Worm (Caenorhabditis elegans) whole organism, L4 larva: ENCODE measurements around the gene bgal-1.
A peak's percentile ranks its signal among the peaks of the same experiment; 100 is the strongest.

ENCODE experiments used
- F37D6.2 ChIP-seq: sonication (generic microtip); optimal IDR thresholded peaks from 2 replicates; lab custom pipeline; 2016; ENCODE audit warnings: mild to moderate bottlenecking, missing genetic modification characterization, missing compliant biosample characterization
- F49E8.2 ChIP-seq: sonication (generic microtip); optimal IDR thresholded peaks from 2 replicates; lab custom pipeline; 2016; ENCODE audit warnings: missing compliant biosample characterization, mild to moderate bottlenecking, missing genetic modification characterization, borderline replicate concordance
- T26A8.4 ChIP-seq: fragments of 200-800 bp; sonication (Bioruptor generic); IDR thresholded peaks from 2 replicates; pipeline ENCODE4 v1.3.6; 2022; ENCODE audit warnings: missing genetic modification characterization, missing compliant biosample characterization
- Y105C5A.15 ChIP-seq: fragments of 200-800 bp; sonication (Bioruptor generic); IDR thresholded peaks from 2 replicates; pipeline ENCODE4 v1.3.6; 2022; ENCODE audit warnings: missing genetic modification characterization, missing compliant biosample characterization
- Y75B8A.6 ChIP-seq: fragments of 200-800 bp; sonication (Bioruptor generic); IDR thresholded peaks from 2 replicates; pipeline ENCODE4 v1.3.6; 2022; ENCODE audit warnings: missing genetic modification reagents, missing genetic modification characterization, missing compliant biosample characterization
- ZK546.5 ChIP-seq, 2 experiments: sonication (generic microtip); optimal IDR thresholded peaks; 2 replicates each; lab custom pipeline; 2017; ENCODE audit warnings: missing biosample characterization in 2 of 2, missing genetic modification characterization in 2 of 2
- aha-1 ChIP-seq: fragments of 150-350 bp; peaks from one replicate; lab custom pipeline; 2014; ENCODE audit warnings: missing biosample characterization, missing genetic modification characterization
- arid-1 ChIP-seq: fragments of 200-800 bp; sonication (Bioruptor generic); conservative IDR thresholded peaks from 2 replicates; pipeline ENCODE4 v1.3.6; 2022; ENCODE audit warnings: missing genetic modification reagents, missing genetic modification characterization, missing compliant biosample characterization
- ceh-20 ChIP-seq: fragments of 200-800 bp; sonication (Bioruptor generic); IDR thresholded peaks from 2 replicates; pipeline ENCODE4 v1.3.6; 2022; ENCODE audit warnings: missing genetic modification reagents, missing genetic modification characterization, missing compliant biosample characterization
- ceh-44 ChIP-seq: fragments of 200-800 bp; sonication (Bioruptor generic); IDR thresholded peaks from 2 replicates; pipeline ENCODE4 v1.3.6; 2022; ENCODE audit warnings: missing genetic modification reagents, missing genetic modification characterization, missing compliant biosample characterization
- ctbp-1 ChIP-seq: fragments of 200-800 bp; sonication (Bioruptor generic); IDR thresholded peaks from 2 replicates; pipeline ENCODE4 v1.3.6; 2022; ENCODE audit warnings: missing genetic modification reagents, missing genetic modification characterization, missing compliant biosample characterization
- daf-19 ChIP-seq: fragments of 200-800 bp; sonication (Bioruptor generic); conservative IDR thresholded peaks from 2 replicates; pipeline ENCODE4 v1.3.6; 2022; ENCODE audit warnings: missing genetic modification characterization, missing compliant biosample characterization
- dmd-8 ChIP-seq: fragments of 200-800 bp; sonication (Bioruptor generic); IDR thresholded peaks from 2 replicates; pipeline ENCODE4 v1.3.6; 2022; ENCODE audit warnings: missing genetic modification characterization, missing compliant biosample characterization
- duxl-1 ChIP-seq: sonication (generic microtip); optimal IDR thresholded peaks from 2 replicates; lab custom pipeline; 2016; ENCODE audit warnings: mild to moderate bottlenecking, missing genetic modification characterization, moderate library complexity, missing compliant biosample characterization; ENCODE audit not compliant: poor library complexity
- dve-1 ChIP-seq: sonication (generic microtip); optimal IDR thresholded peaks from 2 replicates; lab custom pipeline; 2017; ENCODE audit warnings: antibody characterized with exemption, mild to moderate bottlenecking, missing genetic modification characterization, missing compliant biosample characterization; ENCODE audit not compliant: insufficient read depth
- egl-43 ChIP-seq: fragments of 200-800 bp; sonication (Bioruptor generic); IDR thresholded peaks from 2 replicates; pipeline ENCODE4 v1.3.6; 2022; ENCODE audit warnings: missing genetic modification reagents, missing genetic modification characterization, missing compliant biosample characterization
- fkh-10 ChIP-seq: fragments of 150-350 bp; optimal IDR thresholded peaks from 2 replicates; lab custom pipeline; 2014; ENCODE audit warnings: missing biosample characterization, missing genetic modification reagents, missing genetic modification characterization
- fos-1 ChIP-seq: fragments of 150-350 bp; optimal IDR thresholded peaks from 2 replicates; lab custom pipeline; 2014; ENCODE audit warnings: missing biosample characterization, missing genetic modification characterization
- gei-8 ChIP-seq: fragments of 200-800 bp; sonication (Bioruptor generic); optimal IDR thresholded peaks from 2 replicates; lab custom pipeline; 2018; ENCODE audit warnings: mild to moderate bottlenecking, missing genetic modification characterization, missing compliant biosample characterization
- hif-1 ChIP-seq, 2 experiments: sonication (generic microtip); optimal IDR thresholded peaks; 2 replicates each; lab custom pipeline; 2016 to 2017; ENCODE audit warnings: missing compliant biosample characterization in 2 of 2, missing genetic modification characterization in 2 of 2, missing genetic modification reagents in 2 of 2, missing genotype in 2 of 2, mild to moderate bottlenecking in 1 of 2
- hlh-30 ChIP-seq: sonication (generic microtip); optimal IDR thresholded peaks from 2 replicates; lab custom pipeline; 2017; ENCODE audit warnings: antibody characterized with exemption, mild to moderate bottlenecking, missing genetic modification characterization, missing compliant biosample characterization; ENCODE audit not compliant: insufficient read depth
- hmg-1.1 ChIP-seq: fragments of 200-800 bp; sonication (Bioruptor generic); IDR thresholded peaks from 2 replicates; pipeline ENCODE4 v1.3.6; 2022; ENCODE audit warnings: missing genetic modification reagents, missing genetic modification characterization, missing compliant biosample characterization
- jun-1 ChIP-seq: fragments of 150-350 bp; optimal IDR thresholded peaks from 2 replicates; lab custom pipeline; 2014; ENCODE audit warnings: missing biosample characterization, missing genetic modification reagents, missing genetic modification characterization
- lim-7 ChIP-seq: fragments of 200-800 bp; sonication (Bioruptor generic); IDR thresholded peaks from 2 replicates; pipeline ENCODE4 v1.3.6; 2022; ENCODE audit warnings: missing genetic modification characterization, missing compliant biosample characterization
- lin-13 ChIP-seq: fragments of 150-350 bp; optimal IDR thresholded peaks from 2 replicates; lab custom pipeline; 2014; ENCODE audit warnings: missing biosample characterization, missing genetic modification reagents, missing genetic modification characterization
- madf-9 ChIP-seq: fragments of 200-800 bp; sonication (Bioruptor generic); conservative IDR thresholded peaks from 2 replicates; pipeline ENCODE4 v1.3.6; 2022; ENCODE audit warnings: missing genetic modification reagents, missing genetic modification characterization, missing compliant biosample characterization
- mdl-1 ChIP-seq, 2 experiments: fragments of 150-350 bp in 1 of 2; sonication (generic microtip) in 1 of 2; optimal IDR thresholded peaks; 2 replicates each; lab custom pipeline; 2014 to 2017; ENCODE audit warnings: missing biosample characterization in 2 of 2, missing genetic modification characterization in 2 of 2
- mdt-29 ChIP-seq: fragments of 200-800 bp; sonication (Bioruptor generic); IDR thresholded peaks from 2 replicates; pipeline ENCODE4 v1.3.6; 2022; ENCODE audit warnings: missing genetic modification reagents, missing genetic modification characterization, missing compliant biosample characterization
- mes-2 ChIP-seq: sonication (generic microtip); optimal IDR thresholded peaks from 2 replicates; lab custom pipeline; 2016; ENCODE audit warnings: missing genotype, mild to moderate bottlenecking, missing genetic modification characterization, missing compliant biosample characterization; ENCODE audit not compliant: poor library complexity, severe bottlenecking
- nhr-11 ChIP-seq: fragments of 150-350 bp; optimal IDR thresholded peaks from 2 replicates; lab custom pipeline; 2014; ENCODE audit warnings: missing biosample characterization, missing genetic modification characterization
- nhr-25 ChIP-seq: sonication (generic microtip); optimal IDR thresholded peaks from 2 replicates; lab custom pipeline; 2017; ENCODE audit warnings: missing genetic modification characterization, mild to moderate bottlenecking, missing compliant biosample characterization, antibody characterized with exemption, moderate library complexity, borderline replicate concordance; ENCODE audit not compliant: insufficient read depth
- nhr-28 ChIP-seq: fragments of 150-350 bp; optimal IDR thresholded peaks from 2 replicates; lab custom pipeline; 2014; ENCODE audit warnings: missing biosample characterization, missing genetic modification characterization
- nhr-6 ChIP-seq: fragments of 150-350 bp; optimal IDR thresholded peaks from 2 replicates; lab custom pipeline; 2014; ENCODE audit warnings: missing biosample characterization, missing genetic modification characterization
- pha-4 ChIP-seq, 2 experiments: fragments of 150-350 bp in 1 of 2; fragments of 200-800 bp in 1 of 2; sonication (Bioruptor generic) in 1 of 2; IDR thresholded peaks in 1 of 2; optimal IDR thresholded peaks in 1 of 2; 2 replicates each; pipeline versions ENCODE4 v1.3.6 to Lab custom; 2014 to 2022; ENCODE audit warnings: missing genetic modification characterization in 2 of 2, missing genetic modification reagents in 2 of 2, missing biosample characterization in 1 of 2, missing compliant biosample characterization in 1 of 2
- rbr-2 ChIP-seq: sonication (generic microtip); optimal IDR thresholded peaks from 2 replicates; lab custom pipeline; 2016; ENCODE audit warnings: missing genotype, missing genetic modification characterization, missing compliant biosample characterization
- saeg-2 ChIP-seq: fragments of 200-800 bp; sonication (Bioruptor generic); IDR thresholded peaks from 2 replicates; pipeline ENCODE4 v1.3.6; 2022; ENCODE audit warnings: missing genetic modification reagents, missing genetic modification characterization, missing compliant biosample characterization
- set-16 ChIP-seq: fragments of 200-800 bp; sonication (Bioruptor generic); IDR thresholded peaks from 2 replicates; pipeline ENCODE4 v1.3.6; 2022; ENCODE audit warnings: missing genetic modification reagents, missing genetic modification characterization, missing compliant biosample characterization
- snpc-4 ChIP-seq: fragments of 150-350 bp; optimal IDR thresholded peaks from 2 replicates; lab custom pipeline; 2014; ENCODE audit warnings: missing biosample characterization, missing genetic modification characterization
- spr-1 ChIP-seq: sonication (generic microtip); optimal IDR thresholded peaks from 2 replicates; lab custom pipeline; 2016; ENCODE audit warnings: mild to moderate bottlenecking, missing genetic modification characterization, missing compliant biosample characterization
- unc-130 ChIP-seq: sonication (generic microtip); optimal IDR thresholded peaks from 2 replicates; lab custom pipeline; 2016; ENCODE audit warnings: missing genetic modification reagents, missing genetic modification characterization, missing compliant biosample characterization
- unc-39 ChIP-seq: sonication (generic microtip); optimal IDR thresholded peaks from 2 replicates; lab custom pipeline; 2017; ENCODE audit warnings: missing biosample characterization, missing genetic modification characterization
- zip-2 ChIP-seq: fragments of 150-350 bp; optimal IDR thresholded peaks from 2 replicates; lab custom pipeline; 2014; ENCODE audit warnings: missing biosample characterization, missing genetic modification characterization
- ztf-7 ChIP-seq: fragments of 150-350 bp; optimal IDR thresholded peaks from 2 replicates; lab custom pipeline; 2014; ENCODE audit warnings: missing biosample characterization, missing genetic modification characterization

The bgal-1 gene

ce11 chrV:11234350-11234749, 8.5 kb upstream of the bgal-1 start, which contains the start of gene T19B10.5:
Gene T19B10.5, plus strand, starts transcription at chrV:11234650.
- TF ChIP-seq aha-1 = peak; percentile 83
- no peak for TF ChIP-seq F49E8.2 (tag; lab: Kevin White, UChicago)

ce11 chrV:11231177-11231576, 5.4 kb upstream of the bgal-1 start:
- peak; percentile 39 for TF ChIP-seq nhr-28 (tag; lab: Kevin White, UChicago)
- TF ChIP-seq pha-4 (GFP tag; IDR thresholded peaks at IDR 0.05; lab: Robert Waterston, UW) = no peak
- no peak for TF ChIP-seq pha-4 (tag; optimal IDR thresholded peaks at IDR 0.05; lab: Kevin White, UChicago)
- no peak for TF ChIP-seq gei-8 (GFP tag; lab: Kevin White, UChicago)
- TF ChIP-seq lim-7 (GFP tag; lab: Robert Waterston, UW) = no peak
- no peak for TF ChIP-seq T26A8.4 (GFP tag; lab: Robert Waterston, UW)
- TF ChIP-seq dve-1 (tag; lab: Kevin White, UChicago) = no peak
- no peak for TF ChIP-seq saeg-2 (GFP tag; lab: Robert Waterston, UW)
- TF ChIP-seq unc-130 (GFP tag; lab: Kevin White, UChicago) = no peak
- TF ChIP-seq ceh-20 (GFP tag; lab: Robert Waterston, UW) = 0 out of 2 replicates have a peak, but pooled peaks have one; percentile 13

- TF ChIP-seq nhr-28 (tag; lab: Kevin White, UChicago) (peak; percentile 83), hmg-1.1 (GFP tag; lab: Robert Waterston, UW) (peak; percentile 86), ctbp-1 (peak; percentile 59; the same call in 1 of the 2 replicates), Y75B8A.6 (GFP tag; lab: Robert Waterston, UW) (no peak), arid-1 (peak; percentile 81), hlh-30 (tag; lab: Kevin White, UChicago) (peak; percentile 98), fos-1 (tag; lab: Kevin White, UChicago) (no peak), snpc-4 (no peak), zip-2 (tag; lab: Kevin White, UChicago) (peak; percentile 36), nhr-25 (tag; lab: Kevin White, UChicago) (peak; percentile 54), madf-9 (GFP tag; lab: Robert Waterston, UW) (no peak), F37D6.2 (tag; lab: Kevin White, UChicago) (peak; percentile 49), mdt-29 (GFP tag; lab: Robert Waterston, UW) (no peak), daf-19 (GFP tag; lab: Robert Waterston, UW) (no peak), jun-1 (peak; percentile 11), nhr-6 (tag; lab: Kevin White, UChicago) (peak; percentile 76), fkh-10 (peak; percentile 72), nhr-11 (tag; lab: Kevin White, UChicago) (peak; percentile 77), ceh-20 (GFP tag; lab: Robert Waterston, UW) (peak; percentile 55; the same call in 1 of the 2 replicates), ceh-44 (GFP tag; lab: Robert Waterston, UW) (peak; percentile 65; the same call in 1 of the 2 replicates), egl-43 (peak; percentile 67; the same call in 1 of the 2 replicates), spr-1 (peak; percentile 59), mdl-1 (tag; optimal IDR thresholded peaks at IDR 0.05; lab: Kevin White, UChicago) (peak; percentile 16 to 73), mes-2 (peak; percentile 87), Y105C5A.15 (no peak), ZK546.5 (tag; optimal IDR thresholded peaks at IDR 0.05; lab: Kevin White, UChicago) (no peak), ztf-7 (tag; lab: Kevin White, UChicago) (peak; percentile 39), duxl-1 (tag; lab: Kevin White, UChicago) (peak; percentile 53), T26A8.4 (GFP tag; lab: Robert Waterston, UW) (peak; percentile 71; the same call in 1 of the 2 replicates), dmd-8 (GFP tag; lab: Robert Waterston, UW) (no peak), lin-13 (peak; percentile 75), hif-1 (tag; optimal IDR thresholded peaks at IDR 0.05; lab: Kevin White, UChicago) (peak in 1 of 2 experiments; percentile 81), rbr-2 (tag; lab: Kevin White, UChicago) (peak; percentile 79), unc-39 (no peak), set-16 (GFP tag; lab: Robert Waterston, UW) (no peak), pha-4 (GFP tag; IDR thresholded peaks at IDR 0.05; lab: Robert Waterston, UW) (peak; percentile 44; the same call in 1 of the 2 replicates), pha-4 (tag; optimal IDR thresholded peaks at IDR 0.05; lab: Kevin White, UChicago) (no peak), saeg-2 (GFP tag; lab: Robert Waterston, UW) (no peak), unc-130 (GFP tag; lab: Kevin White, UChicago) (peak; percentile 65)
Observed at ce11 chrV:11228653-11229173, 2.9 kb upstream of the bgal-1 start, which contains the start of gene pqn-70. Gene pqn-70, minus strand, starts transcription at chrV:11228703.
